Fruit fly (Drosophila melanogaster): Measurements from ENCODE around the gene CG2656.
A peak's percentile ranks its signal among the peaks of the same experiment; 100 is the strongest.

CG2656 gene

dm6 chr3R:7108589-7109312 is 35.8 kb upstream of the CG2656 start (continued):
- no peak for TF ChIP-seq Dip2 (GFP tag; IDR thresholded peaks at IDR 0.05)
- TF ChIP-seq pb (GFP tag; optimal IDR thresholded peaks at IDR 0.05): peak; percentile 82
- TF ChIP-seq CG12744 (GFP tag; optimal IDR thresholded peaks at IDR 0.05): peak; percentile 82
- TF ChIP-seq CG7745 (tag; optimal IDR thresholded peaks at IDR 0.05): peak; percentile 72
- TF ChIP-seq seq (GFP tag; IDR thresholded peaks at IDR 0.05): no peak
- TF ChIP-seq PHDP (tag; optimal IDR thresholded peaks at IDR 0.05): peak; percentile 95
- TF ChIP-seq Tbp (GFP tag; optimal IDR thresholded peaks at IDR 0.05): no peak
- peak; percentile 79 for TF ChIP-seq nau (GFP tag; optimal IDR thresholded peaks at IDR 0.05)
- no peak for TF ChIP-seq CG6175 (GFP tag; IDR thresholded peaks at IDR 0.05)
- no peak for TF ChIP-seq CG14014 (GFP tag; IDR thresholded peaks at IDR 0.05)
- no peak for TF ChIP-seq cad (GFP tag; optimal IDR thresholded peaks at IDR 0.05)
- peak; percentile 89 for TF ChIP-seq TFAM (GFP tag; optimal IDR thresholded peaks at IDR 0.05)
- peak; percentile 96 for TF ChIP-seq D19A (tag; optimal IDR thresholded peaks at IDR 0.05)
- TF ChIP-seq sob (GFP tag; IDR thresholded peaks at IDR 0.05): no peak
- peak; percentile 86 for TF ChIP-seq CG1792 (GFP tag; optimal IDR thresholded peaks at IDR 0.05)
- peak; percentile 72 for TF ChIP-seq CG13296 (GFP tag; optimal IDR thresholded peaks at IDR 0.05)
- peak; percentile 88 for TF ChIP-seq pnt (GFP tag; optimal IDR thresholded peaks at IDR 0.05)
- peak; percentile 5 for TF ChIP-seq CG34376 (GFP tag; optimal IDR thresholded peaks at IDR 0.05)
- TF ChIP-seq CG15696 (tag; optimal IDR thresholded peaks at IDR 0.05): peak; percentile 99
- peak; percentile 96 for TF ChIP-seq Camta (GFP tag; optimal IDR thresholded peaks at IDR 0.05)
- TF ChIP-seq CG11560 (tag; IDR thresholded peaks at IDR 0.05): no peak
- no peak for TF ChIP-seq CG14667 (GFP tag; IDR thresholded peaks at IDR 0.05)
- TF ChIP-seq CG10462 (GFP tag; optimal IDR thresholded peaks at IDR 0.05): peak; percentile 98
- peak; percentile 87 for TF ChIP-seq org-1 (GFP tag; optimal IDR thresholded peaks at IDR 0.05)
- peak; percentile 68 for TF ChIP-seq Sry-β (GFP tag; optimal IDR thresholded peaks at IDR 0.05)
- peak; percentile 84 for TF ChIP-seq CG12299 (tag; optimal IDR thresholded peaks at IDR 0.05)
- no peak for TF ChIP-seq Dfd (GFP tag; optimal IDR thresholded peaks at IDR 0.05)
- no peak for TF ChIP-seq slbo (GFP tag; IDR thresholded peaks at IDR 0.05)
- TF ChIP-seq CG12219 (GFP tag; optimal IDR thresholded peaks at IDR 0.05): peak; percentile 90
- TF ChIP-seq Rfx (GFP tag; IDR thresholded peaks at IDR 0.05): no peak
- TF ChIP-seq CG2199 (GFP tag; IDR thresholded peaks at IDR 0.05): no peak
- TF ChIP-seq CG8478 (optimal IDR thresholded peaks at IDR 0.05): no peak
- TF ChIP-seq gsb-n (tag; optimal IDR thresholded peaks at IDR 0.05): peak; percentile 98
- TF ChIP-seq kay (GFP tag; optimal IDR thresholded peaks at IDR 0.05): peak; percentile 91
- no peak for TF ChIP-seq sisA (GFP tag; IDR thresholded peaks at IDR 0.05)
- no peak for TF ChIP-seq esg (GFP tag; conservative IDR thresholded peaks at IDR 0.05)
- no peak for TF ChIP-seq CG9932 (GFP tag; IDR thresholded peaks at IDR 0.05)
- TF ChIP-seq ranshi (GFP tag; IDR thresholded peaks at IDR 0.05): no peak
- no peak for TF ChIP-seq CG11456 (GFP tag; IDR thresholded peaks at IDR 0.05)
- TF ChIP-seq CG6689 (GFP tag; IDR thresholded peaks at IDR 0.05): no peak
- TF ChIP-seq CG7556 (GFP tag; optimal IDR thresholded peaks at IDR 0.05): peak; percentile 90
- TF ChIP-seq Lpt (GFP tag; optimal IDR thresholded peaks at IDR 0.05): no peak
- TF ChIP-seq HmgZ (tag; optimal IDR thresholded peaks at IDR 0.05): peak; percentile 84
- peak; percentile 87 for TF ChIP-seq CG17568 (GFP tag; optimal IDR thresholded peaks at IDR 0.05)
- no peak for TF ChIP-seq CG2129 (GFP tag; IDR thresholded peaks at IDR 0.05; ENCODE audit: partially characterized antibody)
- peak; percentile 99 for TF ChIP-seq Sox102F (GFP tag; optimal IDR thresholded peaks at IDR 0.05)
- TF ChIP-seq kah (GFP tag; optimal IDR thresholded peaks at IDR 0.05): peak; percentile 91
- TF ChIP-seq CG7928 (GFP tag; optimal IDR thresholded peaks at IDR 0.05): peak; percentile 11
- no peak for TF ChIP-seq CG11696 (GFP tag; IDR thresholded peaks at IDR 0.05)
- peak; percentile 97 for TF ChIP-seq nerfin-1 (tag; optimal IDR thresholded peaks at IDR 0.05)
- no peak for TF ChIP-seq ci (GFP tag; IDR thresholded peaks at IDR 0.05)
- TF ChIP-seq CG1603 (tag; optimal IDR thresholded peaks at IDR 0.05): peak; percentile 93
